Worm (Caenorhabditis elegans) whole organism, L4/young adult: ENCODE data around the gene F46G10.2.

Experiments
- W03F9.2 ChIP-seq: fragments of 150-350 bp; optimal IDR thresholded peaks from 2 replicates; lab custom pipeline; 2014; ENCODE audit warnings: missing biosample characterization, missing genetic modification characterization
- dao-5 ChIP-seq: sonication (generic microtip); optimal IDR thresholded peaks from 2 replicates; lab custom pipeline; 2016; ENCODE audit warnings: missing genotype, missing genetic modification characterization, moderate library complexity, missing compliant biosample characterization
- him-1 ChIP-seq: sonication (generic microtip); optimal IDR thresholded peaks from 2 replicates; lab custom pipeline; 2016; ENCODE audit warnings: missing genotype, missing genetic modification reagents, missing genetic modification characterization, missing compliant biosample characterization

- TF ChIP-seq him-1 (tag; lab: Kevin White, UChicago): no peak
- no peak for TF ChIP-seq W03F9.2 (tag; lab: Kevin White, UChicago)
- no peak for TF ChIP-seq dao-5 (tag; lab: Kevin White, UChicago)
Observed at ce11 chrX:13358573-13358972, 35.8 kb downstream of the F46G10.2 start.
